Worm (Caenorhabditis elegans) whole organism, L3 larva: ENCODE results near the gene B0507.7.

ENCODE experiments used
- ceh-9 ChIP-seq: sonication (generic microtip); optimal IDR thresholded peaks from 2 replicates; lab custom pipeline; 2018; ENCODE audit warnings: missing biosample characterization, missing genetic modification characterization
- daf-12 ChIP-seq: fragments of 150-350 bp; optimal IDR thresholded peaks from 2 replicates; lab custom pipeline; 2014; ENCODE audit warnings: missing biosample characterization, missing genetic modification reagents, missing genetic modification characterization
- fkh-10 ChIP-seq: sonication (generic microtip); optimal IDR thresholded peaks from 2 replicates; lab custom pipeline; 2017; ENCODE audit warnings: missing biosample characterization, missing genetic modification reagents, missing genetic modification characterization
- fkh-2 ChIP-seq: fragments of 150-350 bp; optimal IDR thresholded peaks from 2 replicates; lab custom pipeline; 2014; ENCODE audit warnings: missing biosample characterization, missing genetic modification reagents, missing genetic modification characterization
- fos-1 ChIP-seq: fragments of 150-350 bp; optimal IDR thresholded peaks from 2 replicates; lab custom pipeline; 2014; ENCODE audit warnings: missing biosample characterization, missing genetic modification characterization
- lin-39 ChIP-seq: fragments of 150-350 bp; optimal IDR thresholded peaks from 2 replicates; lab custom pipeline; 2018; ENCODE audit warnings: missing biosample characterization, missing genetic modification reagents, missing genetic modification characterization
- mml-1 ChIP-seq: fragments of 150-350 bp; sonication (generic microtip); optimal IDR thresholded peaks from 3 replicates; lab custom pipeline; 2014; ENCODE audit warnings: missing biosample characterization, missing genetic modification characterization
- nhr-237 ChIP-seq: fragments of 150-350 bp; optimal IDR thresholded peaks from 2 replicates; lab custom pipeline; 2014; ENCODE audit warnings: missing biosample characterization, missing genetic modification characterization
- nhr-77 ChIP-seq: fragments of 150-350 bp; optimal IDR thresholded peaks from 2 replicates; lab custom pipeline; 2014; ENCODE audit warnings: missing biosample characterization, missing genetic modification characterization
- pqm-1 ChIP-seq: fragments of 150-350 bp; optimal IDR thresholded peaks from 2 replicates; lab custom pipeline; 2017; ENCODE audit warnings: missing biosample characterization, missing genetic modification characterization, inconsistent platforms
- unc-39 ChIP-seq: sonication (generic microtip); optimal IDR thresholded peaks from 4 replicates; lab custom pipeline; 2017; ENCODE audit warnings: missing biosample characterization, missing genetic modification characterization
- zag-1 ChIP-seq: fragments of 150-350 bp; optimal IDR thresholded peaks from 2 replicates; lab custom pipeline; 2014; ENCODE audit warnings: missing biosample characterization, missing genetic modification characterization

The B0507.7 gene

ce11 chrV:8716175-8716574 lies 42.3 kb downstream of the B0507.7 start, which contains the start of gene glr-5:
Gene glr-5, plus strand, starts transcription at chrV:8716495.
- no peak for TF ChIP-seq unc-39 (tag; lab: Kevin White, UChicago)
- TF ChIP-seq fos-1 (tag; lab: Kevin White, UChicago): no peak
- TF ChIP-seq nhr-77 (tag; lab: Kevin White, UChicago): no peak

ce11 chrV:8711910-8712309 lies 46.6 kb downstream of the B0507.7 start, which contains the start of gene ZC178.2:
Gene ZC178.2, minus strand, starts transcription at chrV:8712010.
- no peak for TF ChIP-seq mml-1 (tag; lab: Kevin White, UChicago)
- no peak for TF ChIP-seq fkh-10 (GFP tag; lab: Kevin White, UChicago)
- TF ChIP-seq ceh-9 (tag; lab: Kevin White, UChicago): no peak
- no peak for TF ChIP-seq fkh-2 (tag; lab: Kevin White, UChicago)
- TF ChIP-seq nhr-77 (tag; lab: Kevin White, UChicago): no peak
- no peak for TF ChIP-seq zag-1
- TF ChIP-seq daf-12 (tag; lab: Kevin White, UChicago): no peak
- no peak for TF ChIP-seq lin-39 (tag; lab: Kevin White, UChicago)
- no peak for TF ChIP-seq nhr-237 (tag; lab: Kevin White, UChicago)
- no peak for TF ChIP-seq pqm-1
- no peak for TF ChIP-seq fos-1 (tag; lab: Kevin White, UChicago)
